Worm (Caenorhabditis elegans) whole organism, L1 larva: ENCODE data around the gene C09G9.1.

Source experiments
- fkh-10 ChIP-seq: sonication (generic microtip); optimal IDR thresholded peaks from 2 replicates; lab custom pipeline; 2017; ENCODE audit warnings: missing biosample characterization, missing genetic modification reagents, missing genetic modification characterization
- fos-1 ChIP-seq: fragments of 150-350 bp; optimal IDR thresholded peaks from 2 replicates; lab custom pipeline; 2014; ENCODE audit warnings: missing biosample characterization, missing genetic modification characterization
- hlh-17 ChIP-seq: fragments of 200-800 bp; sonication (Bioruptor generic); optimal IDR thresholded peaks from 2 replicates; lab custom pipeline; 2018; ENCODE audit warnings: missing genetic modification characterization, mild to moderate bottlenecking, missing compliant biosample characterization, moderate library complexity, borderline replicate concordance
- mdl-1 ChIP-seq, 2 experiments: fragments of 150-350 bp; optimal IDR thresholded peaks; 2 replicates each; lab custom pipeline; 2014 to 2017; ENCODE audit warnings: missing biosample characterization in 2 of 2, missing genetic modification characterization in 2 of 2, inconsistent platforms in 1 of 2
- nhr-11 ChIP-seq: fragments of 150-350 bp; optimal IDR thresholded peaks from 2 replicates; lab custom pipeline; 2014; ENCODE audit warnings: missing biosample characterization, missing genetic modification characterization
- nhr-28 ChIP-seq: fragments of 150-350 bp; optimal IDR thresholded peaks from 2 replicates; lab custom pipeline; 2014; ENCODE audit warnings: missing biosample characterization, missing genetic modification characterization
- sptf-1 ChIP-seq: fragments of 150-350 bp; optimal IDR thresholded peaks from 2 replicates; lab custom pipeline; 2014; ENCODE audit warnings: missing biosample characterization, missing genetic modification characterization

- TF ChIP-seq hlh-17 (GFP tag; lab: Kevin White, UChicago), result no peak
- no peak for TF ChIP-seq fkh-10 (GFP tag; lab: Kevin White, UChicago)
- no peak for TF ChIP-seq mdl-1 (tag; optimal IDR thresholded peaks at IDR 0.05; lab: Kevin White, UChicago)
- no peak for TF ChIP-seq nhr-11 (tag; lab: Kevin White, UChicago)
- TF ChIP-seq fos-1 (tag; lab: Kevin White, UChicago), result no peak
- TF ChIP-seq sptf-1 (tag; lab: Kevin White, UChicago), result no peak
- no peak for TF ChIP-seq nhr-28 (tag; lab: Kevin White, UChicago)
Observed at ce11 chrIV:8844457-8844856, 20.8 kb downstream of the C09G9.1 start, which contains the start of gene T11B7.2.
